Worm (Caenorhabditis elegans) whole organism, L2 larva: ENCODE measurements around the gene T22F3.11.

Experiments
- ceh-16 ChIP-seq: fragments of 150-350 bp; optimal IDR thresholded peaks from 2 replicates; lab custom pipeline; 2014; ENCODE audit warnings: missing biosample characterization, missing genetic modification characterization
- egl-27 ChIP-seq: sonication (generic microtip); optimal IDR thresholded peaks from 3 replicates; lab custom pipeline; 2017; ENCODE audit warnings: missing biosample characterization, missing genetic modification reagents, missing genetic modification characterization
- mdl-1 ChIP-seq, 2 experiments: fragments of 150-350 bp in 1 of 2; sonication (generic microtip) in 1 of 2; optimal IDR thresholded peaks; 2 replicates each; lab custom pipeline; 2017; ENCODE audit warnings: missing biosample characterization in 2 of 2, missing genetic modification characterization in 2 of 2
- skn-1 ChIP-seq: sonication (generic microtip); optimal IDR thresholded peaks from 2 replicates; lab custom pipeline; 2017; ENCODE audit warnings: missing biosample characterization, missing genetic modification characterization

- TF ChIP-seq mdl-1 (tag; optimal IDR thresholded peaks at IDR 0.05; lab: Kevin White, UChicago) (no peak), ceh-16 (no peak), egl-27 (tag; lab: Kevin White, UChicago) (no peak), skn-1 (no peak)
Measured at ce11 chrV:3581643-3582042, 32.7 kb downstream of the T22F3.11 start.
